Worm (Caenorhabditis elegans) whole organism, L3 larva: ENCODE measurements around the gene K09F6.13.
A peak's percentile ranks its signal among the peaks of the same experiment; 100 is the strongest.
"Not testable (repeated sequence)": the region's sequence is repeated elsewhere in the genome, so short reads cannot be mapped to it uniquely, and the experiment has no call there.

Source experiments
- R02D3.7 ChIP-seq: fragments of 150-350 bp; optimal IDR thresholded peaks from 2 replicates; lab custom pipeline; 2014; ENCODE audit warnings: missing biosample characterization, missing genetic modification characterization
- ZK546.5 ChIP-seq: sonication (generic microtip); optimal IDR thresholded peaks from 2 replicates; lab custom pipeline; 2017; ENCODE audit warnings: missing biosample characterization, missing genetic modification characterization
- aly-2 ChIP-seq: fragments of 150-350 bp; optimal IDR thresholded peaks from 2 replicates; lab custom pipeline; 2014; ENCODE audit warnings: missing biosample characterization, missing genetic modification characterization
- ceh-16 ChIP-seq: sonication (generic microtip); optimal IDR thresholded peaks from 2 replicates; lab custom pipeline; 2017; ENCODE audit warnings: missing biosample characterization, missing genetic modification characterization
- ceh-28 ChIP-seq: fragments of 150-350 bp; optimal IDR thresholded peaks from 2 replicates; lab custom pipeline; 2014; ENCODE audit warnings: missing biosample characterization, missing genetic modification reagents, missing genetic modification characterization
- ceh-82 ChIP-seq: fragments of 150-350 bp; optimal IDR thresholded peaks from 2 replicates; lab custom pipeline; 2014; ENCODE audit warnings: missing biosample characterization, missing genetic modification characterization
- ceh-9 ChIP-seq: sonication (generic microtip); optimal IDR thresholded peaks from 2 replicates; lab custom pipeline; 2018; ENCODE audit warnings: missing biosample characterization, missing genetic modification characterization
- daf-12 ChIP-seq: fragments of 150-350 bp; optimal IDR thresholded peaks from 2 replicates; lab custom pipeline; 2014; ENCODE audit warnings: missing biosample characterization, missing genetic modification reagents, missing genetic modification characterization
- egl-5 ChIP-seq: fragments of 150-350 bp; optimal IDR thresholded peaks from 2 replicates; lab custom pipeline; 2017; ENCODE audit warnings: missing biosample characterization, missing genetic modification reagents, missing genetic modification characterization, inconsistent platforms
- elt-1 ChIP-seq: fragments of 150-350 bp; optimal IDR thresholded peaks from 2 replicates; lab custom pipeline; 2014; ENCODE audit warnings: missing biosample characterization, missing genetic modification characterization
- elt-2 ChIP-seq: sonication (generic microtip); optimal IDR thresholded peaks from 2 replicates; lab custom pipeline; 2016; ENCODE audit warnings: missing genetic modification reagents, mild to moderate bottlenecking, missing genetic modification characterization, missing compliant biosample characterization
- fkh-10 ChIP-seq: sonication (generic microtip); optimal IDR thresholded peaks from 2 replicates; lab custom pipeline; 2017; ENCODE audit warnings: missing biosample characterization, missing genetic modification reagents, missing genetic modification characterization
- fkh-2 ChIP-seq: fragments of 150-350 bp; optimal IDR thresholded peaks from 2 replicates; lab custom pipeline; 2014; ENCODE audit warnings: missing biosample characterization, missing genetic modification reagents, missing genetic modification characterization
- hmg-11 ChIP-seq: sonication (generic microtip); optimal IDR thresholded peaks from 2 replicates; lab custom pipeline; 2016; ENCODE audit warnings: missing genetic modification characterization, missing compliant biosample characterization
- lin-15B ChIP-seq: fragments of 150-350 bp; optimal IDR thresholded peaks from 2 replicates; lab custom pipeline; 2014; ENCODE audit warnings: missing biosample characterization, missing genetic modification characterization
- lin-39 ChIP-seq: fragments of 150-350 bp; optimal IDR thresholded peaks from 2 replicates; lab custom pipeline; 2018; ENCODE audit warnings: missing biosample characterization, missing genetic modification reagents, missing genetic modification characterization
- lsy-12 ChIP-seq: sonication (generic microtip); optimal IDR thresholded peaks from 2 replicates; lab custom pipeline; 2016; ENCODE audit warnings: mild to moderate bottlenecking, missing genetic modification characterization, missing compliant biosample characterization
- mdl-1 ChIP-seq: fragments of 150-350 bp; optimal IDR thresholded peaks from 2 replicates; lab custom pipeline; 2014; ENCODE audit warnings: missing biosample characterization, missing genetic modification characterization
- mml-1 ChIP-seq: fragments of 150-350 bp; sonication (generic microtip); optimal IDR thresholded peaks from 3 replicates; lab custom pipeline; 2014; ENCODE audit warnings: missing biosample characterization, missing genetic modification characterization
- nfya-1 ChIP-seq: sonication (generic microtip); optimal IDR thresholded peaks from 2 replicates; lab custom pipeline; 2017; ENCODE audit warnings: missing genetic modification characterization, mild to moderate bottlenecking, missing compliant biosample characterization, antibody characterized with exemption, moderate library complexity; ENCODE audit not compliant: insufficient read depth
- nhr-11 ChIP-seq: fragments of 150-350 bp; optimal IDR thresholded peaks from 2 replicates; lab custom pipeline; 2014; ENCODE audit warnings: missing biosample characterization, missing genetic modification characterization
- nhr-12 ChIP-seq: fragments of 150-350 bp; optimal IDR thresholded peaks from 2 replicates; lab custom pipeline; 2014; ENCODE audit warnings: missing biosample characterization, missing genetic modification characterization
- nhr-237 ChIP-seq: fragments of 150-350 bp; optimal IDR thresholded peaks from 2 replicates; lab custom pipeline; 2014; ENCODE audit warnings: missing biosample characterization, missing genetic modification characterization
- nhr-25 ChIP-seq: sonication (generic microtip); optimal IDR thresholded peaks from 2 replicates; lab custom pipeline; 2017; ENCODE audit warnings: missing biosample characterization, missing genetic modification characterization
- nhr-43 ChIP-seq: sonication (generic microtip); optimal IDR thresholded peaks from 2 replicates; lab custom pipeline; 2016; ENCODE audit warnings: mild to moderate bottlenecking, missing genetic modification characterization, missing compliant biosample characterization; ENCODE audit not compliant: poor library complexity, severe bottlenecking
- nhr-67 ChIP-seq: fragments of 150-350 bp; optimal IDR thresholded peaks from 2 replicates; lab custom pipeline; 2014; ENCODE audit warnings: missing biosample characterization, missing genetic modification characterization
- nhr-76 ChIP-seq: fragments of 150-350 bp; sonication (generic microtip); optimal IDR thresholded peaks from 5 replicates; lab custom pipeline; 2014; ENCODE audit warnings: missing biosample characterization, missing genetic modification characterization
- pha-4 ChIP-seq: fragments of 150-350 bp; optimal IDR thresholded peaks from 2 replicates; lab custom pipeline; 2014; ENCODE audit warnings: missing biosample characterization, missing genetic modification reagents, missing genetic modification characterization
- sea-2 ChIP-seq: fragments of 150-350 bp; sonication (generic microtip); optimal IDR thresholded peaks from 4 replicates; lab custom pipeline; 2014; ENCODE audit warnings: missing biosample characterization, missing genetic modification reagents, missing genetic modification characterization
- skn-1 ChIP-seq: fragments of 150-350 bp; optimal IDR thresholded peaks from 2 replicates; lab custom pipeline; 2014; ENCODE audit warnings: missing biosample characterization, missing genetic modification characterization
- tbx-2 ChIP-seq: sonication (generic microtip); optimal IDR thresholded peaks from 2 replicates; lab custom pipeline; 2016; ENCODE audit warnings: mild to moderate bottlenecking, missing genetic modification characterization, missing compliant biosample characterization
- unc-62 ChIP-seq: fragments of 150-350 bp; sonication (generic microtip); optimal IDR thresholded peaks from 4 replicates; lab custom pipeline; 2014; ENCODE audit warnings: missing biosample characterization, missing genetic modification reagents, missing genetic modification characterization
- zag-1 ChIP-seq: fragments of 150-350 bp; optimal IDR thresholded peaks from 2 replicates; lab custom pipeline; 2014; ENCODE audit warnings: missing biosample characterization, missing genetic modification characterization
- ztf-11 ChIP-seq: fragments of 150-350 bp; optimal IDR thresholded peaks from 2 replicates; lab custom pipeline; 2014; ENCODE audit warnings: missing biosample characterization, missing genetic modification characterization

Gene K09F6.13

DNA sequence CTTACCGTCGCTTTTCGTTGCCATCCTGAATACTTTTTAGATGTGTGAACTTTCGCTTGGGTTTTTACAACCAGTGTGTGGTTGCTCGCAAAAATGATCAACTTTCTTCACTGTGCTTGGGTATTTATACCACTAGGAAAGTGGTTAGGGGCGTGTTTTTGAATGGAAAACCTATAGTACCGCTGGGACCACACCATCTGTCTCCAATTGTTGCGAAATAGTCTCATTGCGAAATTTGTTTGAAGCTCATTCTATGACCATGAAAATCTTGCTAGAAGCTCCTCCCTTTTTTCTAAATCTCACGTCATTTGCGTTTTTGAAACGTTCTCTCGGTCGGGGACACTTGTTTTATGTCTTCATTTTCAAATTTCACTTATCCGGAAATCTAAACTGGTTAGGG is at the start of gene K09F6.13, which contains the start of gene K09F6.10:
Gene K09F6.13 (plus strand): TSS at position 317 of the 400 bp plus-strand sequence.
Gene K09F6.10 (minus strand): TSS at position 86 of the 400 bp plus-strand sequence.
- TF ChIP-seq daf-12 (tag; lab: Kevin White, UChicago) (no peak), mdl-1 (no peak), hmg-11 (no peak), fkh-2 (tag; lab: Kevin White, UChicago) (no peak), ceh-9 (no peak), pha-4 (no peak), ztf-11 (tag; lab: Kevin White, UChicago) (no peak), zag-1 (no peak), lin-39 (peak; percentile 33)

DNA sequence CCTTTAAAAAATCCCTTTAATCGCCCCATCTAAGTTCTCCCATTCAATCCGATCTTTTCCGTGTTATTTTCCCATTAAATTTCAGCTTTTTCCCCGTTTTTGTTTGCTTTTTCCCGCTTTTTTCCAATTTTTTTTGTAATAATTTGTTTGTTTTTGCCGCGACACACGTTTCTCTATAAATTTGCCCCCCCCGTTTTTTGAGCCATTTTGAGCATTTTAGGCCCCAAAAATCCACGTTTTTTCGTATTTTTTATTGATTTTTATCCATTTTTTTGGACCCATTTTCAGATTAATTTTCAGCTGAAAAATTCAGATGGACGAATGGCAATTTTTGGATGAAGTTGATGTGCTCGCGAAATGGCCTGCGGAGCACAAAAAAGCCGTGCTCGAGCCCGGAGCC is 45.6 kb upstream of the K09F6.13 start, which contains the start of gene F54A3.2:
Gene F54A3.2 (plus strand): TSS at position 301 of the 400 bp plus-strand sequence.
- TF ChIP-seq R02D3.7 (tag; lab: Kevin White, UChicago) (no peak), sea-2 (GFP tag; lab: Kevin White, UChicago) (no peak), nfya-1 (no peak), tbx-2 (tag; lab: Kevin White, UChicago) (no peak), unc-62 (GFP tag; lab: Kevin White, UChicago) (no peak), nhr-25 (no peak), ceh-28 (tag; lab: Kevin White, UChicago) (no peak), skn-1 (tag; lab: Kevin White, UChicago) (no peak), lin-39 (no peak), aly-2 (tag; lab: Kevin White, UChicago) (no peak), mml-1 (tag; lab: Kevin White, UChicago) (no peak), ZK546.5 (tag; lab: Kevin White, UChicago) (no peak), ztf-11 (tag; lab: Kevin White, UChicago) (no peak), nhr-43 (tag; lab: Kevin White, UChicago) (no peak), lin-15B (no peak), nhr-76 (tag; lab: Kevin White, UChicago) (no peak), lsy-12 (tag; lab: Kevin White, UChicago) (no peak)

DNA sequence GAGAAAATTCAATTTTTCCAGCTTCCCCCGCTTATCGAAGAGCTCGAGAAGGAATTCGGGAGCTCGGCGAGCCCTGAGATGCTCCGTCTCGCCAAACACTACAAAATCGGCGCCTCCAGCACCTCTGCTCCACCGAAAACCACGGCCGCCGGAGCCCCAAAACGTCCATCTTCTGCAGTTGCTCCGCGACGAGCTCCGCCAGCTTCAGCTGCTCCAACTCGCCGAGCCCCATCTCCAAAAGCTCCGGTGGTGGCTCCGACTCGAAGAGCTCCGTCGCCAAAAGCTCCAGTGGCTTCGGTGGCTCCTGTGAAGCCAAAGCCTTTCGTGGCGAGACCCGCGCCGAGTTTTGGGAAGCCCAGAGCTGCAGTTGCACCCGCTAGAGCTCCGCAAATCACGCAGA is 37.3 kb upstream of the K09F6.13 start:
- TF ChIP-seq fkh-10 (GFP tag; lab: Kevin White, UChicago) (no peak), nhr-12 (tag; lab: Kevin White, UChicago) (no peak), nhr-67 (tag; lab: Kevin White, UChicago) (no peak), nhr-237 (tag; lab: Kevin White, UChicago) (no peak), R02D3.7 (tag; lab: Kevin White, UChicago) (no peak), nfya-1 (no peak), ceh-82 (no peak), elt-1 (tag; lab: Kevin White, UChicago) (no peak), fkh-2 (tag; lab: Kevin White, UChicago) (no peak), aly-2 (tag; lab: Kevin White, UChicago) (no peak)

DNA sequence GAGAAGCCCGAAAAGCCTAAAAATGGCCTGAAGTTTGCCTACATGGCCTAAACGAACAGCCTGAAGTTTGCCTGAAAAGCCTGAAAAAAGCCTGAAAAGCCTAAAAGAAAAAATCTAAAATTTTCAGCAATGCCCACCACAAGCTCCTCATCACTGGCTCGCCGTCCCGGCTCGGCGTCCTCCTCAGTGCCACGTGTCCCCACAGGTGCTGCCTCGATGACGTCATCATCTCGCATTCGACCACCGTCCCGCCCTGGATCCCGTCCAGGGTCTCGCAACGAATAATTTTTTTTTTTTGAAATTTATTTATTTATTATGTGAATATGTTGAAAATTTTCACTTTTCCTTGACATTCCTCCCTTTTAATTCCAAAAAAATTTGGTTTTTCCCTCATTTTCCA is 35.2 kb upstream of the K09F6.13 start:
- TF ChIP-seq elt-1 (tag; lab: Kevin White, UChicago) (no peak), ceh-82 (no peak), ztf-11 (tag; lab: Kevin White, UChicago) (no peak)

DNA sequence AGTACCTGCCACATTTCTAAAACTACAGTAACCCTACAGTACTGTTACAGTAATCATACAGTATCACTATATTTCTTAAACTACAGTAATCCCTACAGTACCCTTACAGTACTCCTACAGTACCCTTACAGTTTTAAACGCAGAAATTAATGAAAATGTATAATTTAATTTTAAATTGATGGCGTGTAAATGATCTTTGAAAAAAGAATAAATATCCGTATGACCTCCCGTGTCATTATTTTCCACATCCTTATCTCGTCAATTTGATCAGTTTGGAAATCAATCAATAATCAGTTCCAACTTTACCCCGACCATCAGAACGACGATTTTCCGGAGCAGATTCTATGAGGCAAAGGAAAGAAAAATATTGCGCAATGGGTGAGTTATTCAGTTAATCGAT is 34.1 kb upstream of the K09F6.13 start, which contains the start of gene K09F6.3:
Gene K09F6.3 (plus strand): TSS at position 301 of the 400 bp plus-strand sequence.
- not testable (repeated sequence) for TF ChIP-seq zag-1; egl-5 (tag; lab: Kevin White, UChicago); lsy-12 (tag; lab: Kevin White, UChicago)

DNA sequence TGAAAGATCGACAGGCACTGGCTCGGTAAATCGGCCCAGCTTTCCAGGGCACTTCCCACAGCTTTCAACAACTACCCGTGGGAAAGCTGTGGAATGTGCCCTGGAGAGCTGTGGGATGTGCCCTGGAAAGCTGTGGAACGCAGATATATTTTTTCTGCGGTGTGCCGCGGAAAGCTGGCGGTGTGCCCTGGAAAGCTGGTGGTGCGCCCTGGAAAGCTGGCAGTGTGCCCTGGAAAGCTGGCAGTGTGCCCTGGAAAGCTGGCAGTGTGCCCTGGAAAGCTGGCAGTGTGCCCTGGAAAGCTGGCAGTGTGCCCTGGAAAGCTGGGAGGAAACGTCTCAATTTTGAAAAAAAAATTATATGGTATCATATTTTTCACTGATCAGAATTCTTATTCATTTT is 15.2 kb upstream of the K09F6.13 start:
- TF ChIP-seq nhr-67 (tag; lab: Kevin White, UChicago) = no peak
- TF ChIP-seq elt-2 = no peak
- TF ChIP-seq elt-1 (tag; lab: Kevin White, UChicago) = no peak
- no peak for TF ChIP-seq nfya-1
- TF ChIP-seq nhr-11 (tag; lab: Kevin White, UChicago) = no peak
- no peak for TF ChIP-seq nhr-237 (tag; lab: Kevin White, UChicago)
- no peak for TF ChIP-seq ceh-16 (tag; lab: Kevin White, UChicago)
- TF ChIP-seq, all 47 proteins: peak for 0
